Worm (Caenorhabditis elegans): Measurements from ENCODE around the gene W09D10.4.

W09D10.4 gene

DNA sequence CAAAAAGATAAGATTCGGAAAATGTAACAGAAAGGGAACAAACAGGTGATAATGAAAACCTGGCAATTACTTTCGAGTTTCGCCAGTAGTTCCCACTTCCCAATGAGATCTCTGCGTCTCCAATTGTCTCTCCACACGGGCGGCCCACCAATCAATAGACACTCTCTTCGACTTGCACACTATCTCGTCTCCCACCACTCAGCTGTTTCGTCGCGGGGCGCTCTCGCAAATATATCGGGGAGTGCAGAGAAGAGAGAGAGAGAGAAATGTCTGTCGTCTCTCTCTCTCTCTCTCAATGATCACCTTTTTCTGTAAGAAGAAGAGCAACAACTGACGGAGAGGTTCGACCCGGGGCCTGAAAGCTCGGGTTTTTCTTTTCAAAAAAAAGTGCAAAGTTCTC lies 4.2 kb upstream of the W09D10.4 start (continued):
- TF ChIP-seq Y5F2A.4 (GFP tag; optimal IDR thresholded peaks at IDR 0.05) (peak; percentile 24), mxl-3 (GFP tag; optimal IDR thresholded peaks at IDR 0.05) (peak; percentile 87), rbr-2 (tag; optimal IDR thresholded peaks at IDR 0.05) (peak; percentile 83), gei-8 (GFP tag; optimal IDR thresholded peaks at IDR 0.05) (peak; percentile 57), mes-2 (tag; optimal IDR thresholded peaks at IDR 0.05; ENCODE audit: poor library complexity, severe bottlenecking) (peak; percentile 77), F26F4.8 (GFP tag; conservative IDR thresholded peaks at IDR 0.05) (no peak), dmd-9 (GFP tag; IDR thresholded peaks at IDR 0.05) (no peak), pha-4 (GFP tag; IDR thresholded peaks at IDR 0.05) (peak; percentile 50; the same call in 1 of the 2 replicates), pha-4 (tag; optimal IDR thresholded peaks at IDR 0.05) (peak; percentile 38), nhr-77 (tag; optimal IDR thresholded peaks at IDR 0.05) (peak; percentile 56), spr-1 (tag; optimal IDR thresholded peaks at IDR 0.05) (peak; percentile 32), lin-15B (tag; optimal IDR thresholded peaks at IDR 0.05) (no peak), php-3 (GFP tag; IDR thresholded peaks at IDR 0.05) (peak; percentile 84), nhr-42 (GFP tag; IDR thresholded peaks at IDR 0.05) (0 out of 2 replicates have a peak, but pooled peaks have one; percentile 23), ceh-44 (GFP tag; IDR thresholded peaks at IDR 0.05) (no peak), T20F7.1 (GFP tag; optimal IDR thresholded peaks at IDR 0.05) (peak; percentile 38), pqm-1 (tag; optimal IDR thresholded peaks at IDR 0.05) (peak; percentile 19), egl-43 (GFP tag; IDR thresholded peaks at IDR 0.05) (peak; percentile 79), nhr-10 (tag; optimal IDR thresholded peaks at IDR 0.05) (peak; percentile 13), mdt-29 (GFP tag; IDR thresholded peaks at IDR 0.05) (peak; percentile 72; the same call in 1 of the 2 replicates), ctbp-1 (GFP tag; IDR thresholded peaks at IDR 0.05) (peak; percentile 78), nhr-76 (tag; optimal IDR thresholded peaks at IDR 0.05) (no peak), mxl-2 (GFP tag; conservative IDR thresholded peaks at IDR 0.05) (no peak), zfp-3 (GFP tag; conservative IDR thresholded peaks at IDR 0.05) (peak; percentile 68; the same call in 1 of the 2 replicates), saeg-2 (GFP tag; IDR thresholded peaks at IDR 0.05) (peak; percentile 61), hif-1 (tag; optimal IDR thresholded peaks at IDR 0.05) (peak in 1 of 2 experiments; percentile 90), ceh-28 (tag; optimal IDR thresholded peaks at IDR 0.05) (peak; percentile 75)

DNA sequence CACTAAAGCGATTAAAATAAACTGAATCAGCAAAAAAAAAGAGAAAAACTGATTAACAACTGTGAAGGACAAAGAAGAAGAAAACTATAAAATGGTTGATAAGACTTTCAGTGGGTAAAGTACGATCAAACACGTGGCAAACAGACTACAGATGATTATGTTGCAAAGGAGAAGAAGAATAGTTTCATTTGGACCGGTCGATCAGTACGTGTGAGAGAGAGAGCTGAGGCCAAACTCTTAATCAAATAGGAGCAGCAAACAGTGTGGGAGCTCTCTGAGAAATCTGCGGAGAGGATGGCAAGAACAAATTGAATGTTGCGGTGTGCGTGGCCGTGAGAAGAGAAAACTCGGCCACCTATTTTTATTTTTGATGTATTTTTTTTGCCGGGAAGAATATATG lies 3.1 kb upstream of the W09D10.4 start:
- TF ChIP-seq ceh-44 (GFP tag; IDR thresholded peaks at IDR 0.05) (no peak), lin-29 (GFP tag; IDR thresholded peaks at IDR 0.05) (no peak), lin-38 (GFP tag; IDR thresholded peaks at IDR 0.05) (0 out of 2 replicates have a peak, but pooled peaks have one; percentile 16), F44E2.7 (GFP tag; IDR thresholded peaks at IDR 0.05) (no peak), lir-3 (tag; optimal IDR thresholded peaks at IDR 0.05) (no peak), nhr-111 (GFP tag; optimal IDR thresholded peaks at IDR 0.05) (no peak), set-16 (GFP tag; IDR thresholded peaks at IDR 0.05) (no peak), lin-39 (tag; optimal IDR thresholded peaks at IDR 0.05) (no peak), zag-1 (tag; optimal IDR thresholded peaks at IDR 0.05) (no peak), nhr-25 (tag; optimal IDR thresholded peaks at IDR 0.05; ENCODE audit: borderline replicate concordance, insufficient read depth) (no peak), mdt-29 (GFP tag; IDR thresholded peaks at IDR 0.05) (0 out of 2 replicates have a peak, but pooled peaks have one; percentile 41), sdz-12 (GFP tag; optimal IDR thresholded peaks at IDR 0.05) (no peak), dve-1 (tag; optimal IDR thresholded peaks at IDR 0.05; ENCODE audit: insufficient read depth) (peak; percentile 68), aly-2 (tag; optimal IDR thresholded peaks at IDR 0.05) (no peak), duxl-1 (tag; optimal IDR thresholded peaks at IDR 0.05; ENCODE audit: poor library complexity) (peak; percentile 9), mes-2 (tag; optimal IDR thresholded peaks at IDR 0.05; ENCODE audit: poor library complexity, severe bottlenecking) (peak; percentile 40), Y5F2A.4 (GFP tag; optimal IDR thresholded peaks at IDR 0.05) (no peak), hif-1 (tag; optimal IDR thresholded peaks at IDR 0.05) (no peak), ztf-11 (tag; optimal IDR thresholded peaks at IDR 0.05) (no peak), zfp-3 (GFP tag; conservative IDR thresholded peaks at IDR 0.05) (no peak), T26A8.4 (GFP tag; IDR thresholded peaks at IDR 0.05) (peak; percentile 57), ZK546.5 (tag; optimal IDR thresholded peaks at IDR 0.05) (no peak), daf-8 (GFP tag; IDR thresholded peaks at IDR 0.05) (no peak), nhr-237 (tag; optimal IDR thresholded peaks at IDR 0.05) (no peak), zip-11 (GFP tag; IDR thresholded peaks at IDR 0.05) (no peak), pqm-1 (tag; optimal IDR thresholded peaks at IDR 0.05) (peak; percentile 43), T20F7.1 (GFP tag; optimal IDR thresholded peaks at IDR 0.05) (peak; percentile 29), nhr-11 (tag; optimal IDR thresholded peaks at IDR 0.05) (no peak), attf-4 (tag; optimal IDR thresholded peaks at IDR 0.05) (no peak), ceh-82 (tag; optimal IDR thresholded peaks at IDR 0.05) (no peak), skn-1 (tag; optimal IDR thresholded peaks at IDR 0.05) (no peak)

All from whole organism, L4 larva.